Worm (Caenorhabditis elegans) whole organism, young adult: ENCODE data around the gene F11C7.6.

Source experiments
- B0336.3 ChIP-seq: fragments of 200-800 bp; sonication (Bioruptor generic); IDR thresholded peaks from 2 replicates; pipeline ENCODE4 v1.3.6; 2022; ENCODE audit warnings: missing genetic modification characterization, missing compliant biosample characterization
- C17E4.6 ChIP-seq: fragments of 200-800 bp; sonication (Bioruptor generic); IDR thresholded peaks from 2 replicates; pipeline ENCODE4 v1.3.6; 2022; ENCODE audit warnings: missing genetic modification reagents, missing genetic modification characterization, missing compliant biosample characterization
- F22D6.2 ChIP-seq: sonication (generic microtip); optimal IDR thresholded peaks from 2 replicates; lab custom pipeline; 2016; ENCODE audit warnings: mild to moderate bottlenecking, missing genetic modification characterization, missing compliant biosample characterization
- F37B4.10 ChIP-seq: fragments of 200-800 bp; sonication (Bioruptor generic); IDR thresholded peaks from 2 replicates; pipeline ENCODE4 v1.3.6; 2022; ENCODE audit warnings: missing genetic modification characterization, missing compliant biosample characterization
- F55B11.4 ChIP-seq: sonication (generic microtip); optimal IDR thresholded peaks from 2 replicates; lab custom pipeline; 2016; ENCODE audit warnings: missing compliant biosample characterization, missing genetic modification characterization, borderline replicate concordance; ENCODE audit not compliant: insufficient read depth
- K11D2.4 ChIP-seq: fragments of 200-800 bp; sonication (Bioruptor generic); IDR thresholded peaks from 2 replicates; pipeline ENCODE4 v1.3.6; 2022; ENCODE audit warnings: missing genetic modification reagents, missing genetic modification characterization, missing compliant biosample characterization
- K12H6.12 ChIP-seq: fragments of 200-800 bp; sonication (Bioruptor generic); optimal IDR thresholded peaks from 2 replicates; lab custom pipeline; 2018; ENCODE audit warnings: mild to moderate bottlenecking, missing genetic modification characterization, missing compliant biosample characterization
- T07F8.4 ChIP-seq: sonication (generic microtip); optimal IDR thresholded peaks from 2 replicates; lab custom pipeline; 2016; ENCODE audit warnings: mild to moderate bottlenecking, missing genetic modification characterization, moderate library complexity, missing compliant biosample characterization
- Y56A3A.18 ChIP-seq: fragments of 200-800 bp; sonication (Bioruptor generic); IDR thresholded peaks from 2 replicates; pipeline ENCODE4 v1.3.6; 2022; ENCODE audit warnings: missing genetic modification reagents, missing genetic modification characterization, missing compliant biosample characterization
- akir-1 ChIP-seq: fragments of 200-800 bp; sonication (Bioruptor generic); optimal IDR thresholded peaks from 2 replicates; lab custom pipeline; 2018; ENCODE audit warnings: mild to moderate bottlenecking, missing genetic modification characterization, moderate library complexity, missing compliant biosample characterization
- ama-1 ChIP-seq, 3 experiments: fragments of 150-350 bp in 1 of 3; sonication (generic microtip) in 2 of 3; optimal IDR thresholded peaks; 2 replicates each; lab custom pipeline; 2014 to 2018; ENCODE audit warnings: missing biosample characterization in 2 of 3, missing genetic modification characterization in 2 of 3, missing genetic modification reagents in 2 of 3
- attf-3 ChIP-seq: fragments of 200-800 bp; sonication (Bioruptor generic); conservative IDR thresholded peaks from 2 replicates; pipeline ENCODE4 v1.3.6; 2022; ENCODE audit warnings: missing genetic modification reagents, missing genetic modification characterization, missing compliant biosample characterization
- ceh-58 ChIP-seq: fragments of 200-800 bp; sonication (Bioruptor generic); IDR thresholded peaks from 2 replicates; pipeline ENCODE4 v1.3.6; 2022; ENCODE audit warnings: missing genetic modification characterization, missing compliant biosample characterization
- ceh-91 ChIP-seq: fragments of 200-800 bp; sonication (Bioruptor generic); IDR thresholded peaks from 2 replicates; pipeline ENCODE4 v1.3.6; 2022; ENCODE audit warnings: missing genetic modification reagents, missing genetic modification characterization, missing compliant biosample characterization
- dpff-1 ChIP-seq: sonication (generic microtip); optimal IDR thresholded peaks from 2 replicates; lab custom pipeline; 2017; ENCODE audit warnings: mild to moderate bottlenecking, missing genetic modification characterization, missing compliant biosample characterization
- efl-1 ChIP-seq: fragments of 150-350 bp; optimal IDR thresholded peaks from 2 replicates; lab custom pipeline; 2014; ENCODE audit warnings: missing biosample characterization, missing genetic modification reagents, missing genetic modification characterization
- ets-4 ChIP-seq: fragments of 200-800 bp; sonication (Bioruptor generic); optimal IDR thresholded peaks from 2 replicates; lab custom pipeline; 2018; ENCODE audit warnings: mild to moderate bottlenecking, missing genetic modification characterization, missing compliant biosample characterization
- lin-26 ChIP-seq: fragments of 200-800 bp; sonication (Bioruptor generic); IDR thresholded peaks from 2 replicates; pipeline ENCODE4 v1.3.6; 2022; ENCODE audit warnings: missing genetic modification reagents, missing genetic modification characterization, missing compliant biosample characterization
- lin-40 ChIP-seq: sonication (generic microtip); optimal IDR thresholded peaks from 2 replicates; lab custom pipeline; 2016; ENCODE audit warnings: missing genetic modification characterization, mild to moderate bottlenecking, missing compliant biosample characterization, missing genotype, missing genetic modification reagents
- lir-1 ChIP-seq: fragments of 200-800 bp; sonication (Bioruptor generic); conservative IDR thresholded peaks from 2 replicates; pipeline ENCODE4 v1.3.6; 2022; ENCODE audit warnings: missing genetic modification reagents, missing genetic modification characterization, missing compliant biosample characterization
- madf-10 ChIP-seq: sonication (generic microtip); optimal IDR thresholded peaks from 2 replicates; lab custom pipeline; 2016; ENCODE audit warnings: mild to moderate bottlenecking, missing genetic modification characterization, missing compliant biosample characterization
- madf-3 ChIP-seq: fragments of 200-800 bp; sonication (Bioruptor generic); IDR thresholded peaks from 2 replicates; pipeline ENCODE4 v1.3.6; 2022; ENCODE audit warnings: missing genetic modification reagents, missing genetic modification characterization, missing compliant biosample characterization
- madf-6 ChIP-seq: fragments of 200-800 bp; sonication (Bioruptor generic); IDR thresholded peaks from 2 replicates; pipeline ENCODE4 v1.3.6; 2022; ENCODE audit warnings: missing genetic modification reagents, missing genetic modification characterization, missing compliant biosample characterization
- snpc-1.3 ChIP-seq: sonication (generic microtip); optimal IDR thresholded peaks from 2 replicates; lab custom pipeline; 2017; ENCODE audit warnings: missing genetic modification characterization, mild to moderate bottlenecking, missing compliant biosample characterization, antibody characterized with exemption, moderate library complexity, missing genotype, missing genetic modification reagents; ENCODE audit not compliant: insufficient read depth
- somi-1 ChIP-seq: fragments of 200-800 bp; sonication (Bioruptor generic); optimal IDR thresholded peaks from 2 replicates; lab custom pipeline; 2018; ENCODE audit warnings: mild to moderate bottlenecking, missing genetic modification characterization, missing compliant biosample characterization
- tbp1 ChIP-seq: fragments of 200-800 bp; sonication (Bioruptor generic); optimal IDR thresholded peaks from 2 replicates; lab custom pipeline; 2018; ENCODE audit warnings: mild to moderate bottlenecking, missing genetic modification characterization, missing compliant biosample characterization
- unc-62 ChIP-seq: fragments of 150-350 bp; optimal IDR thresholded peaks from 2 replicates; lab custom pipeline; 2014; ENCODE audit warnings: missing biosample characterization, missing genetic modification reagents, missing genetic modification characterization
- zfh-2 ChIP-seq: fragments of 200-800 bp; sonication (Bioruptor generic); conservative IDR thresholded peaks from 2 replicates; pipeline ENCODE4 v1.3.6; 2022; ENCODE audit warnings: missing genetic modification reagents, missing genetic modification characterization, missing compliant biosample characterization
- ztf-26 ChIP-seq: sonication (generic microtip); optimal IDR thresholded peaks from 2 replicates; lab custom pipeline; 2017; ENCODE audit warnings: missing genetic modification characterization, missing compliant biosample characterization

Gene F11C7.6

ce11 chrX:17420585-17421459, 19.5 kb downstream of the F11C7.6 start (continued):
- no peak for TF ChIP-seq F55B11.4
- no peak for TF ChIP-seq ceh-91 (GFP tag; lab: Robert Waterston, UW)
- no peak for TF ChIP-seq attf-3 (GFP tag; lab: Robert Waterston, UW)
- no peak for TF ChIP-seq madf-10 (tag; lab: Kevin White, UChicago)
- TF ChIP-seq ama-1 (optimal IDR thresholded peaks at IDR 0.05; lab: Kevin White, UChicago) = peak; percentile 96
- TF ChIP-seq ama-1 (GFP tag; optimal IDR thresholded peaks at IDR 0.05; lab: Kevin White, UChicago) = no peak
- no peak for TF ChIP-seq F37B4.10 (GFP tag; lab: Robert Waterston, UW)
- TF ChIP-seq ets-4 (GFP tag; lab: Kevin White, UChicago) = no peak
- TF ChIP-seq T07F8.4 (tag; lab: Kevin White, UChicago) = no peak
- TF ChIP-seq zfh-2 = peak; percentile 86
- no peak; the same call in 1 of the 2 replicates for TF ChIP-seq lin-26 (GFP tag; lab: Robert Waterston, UW)
- no peak for TF ChIP-seq C17E4.6 (GFP tag; lab: Robert Waterston, UW)
- TF ChIP-seq efl-1 = no peak
- no peak for TF ChIP-seq akir-1 (GFP tag; lab: Kevin White, UChicago)

ce11 chrX:17421532-17422078, 20.2 kb downstream of the F11C7.6 start, which contains the start of gene osm-11:
Gene osm-11 (minus strand): TSS chrX:17421582.
- TF ChIP-seq dpff-1 (tag; lab: Kevin White, UChicago) (no peak), madf-6 (GFP tag; lab: Robert Waterston, UW) (no peak), efl-1 (no peak), madf-3 (GFP tag; lab: Robert Waterston, UW) (no peak), lir-1 (GFP tag; lab: Robert Waterston, UW) (no peak), tbp1 (GFP tag; lab: Kevin White, UChicago) (no peak)
- TF ChIP-seq, all 124 proteins: peak for 0

DNA sequence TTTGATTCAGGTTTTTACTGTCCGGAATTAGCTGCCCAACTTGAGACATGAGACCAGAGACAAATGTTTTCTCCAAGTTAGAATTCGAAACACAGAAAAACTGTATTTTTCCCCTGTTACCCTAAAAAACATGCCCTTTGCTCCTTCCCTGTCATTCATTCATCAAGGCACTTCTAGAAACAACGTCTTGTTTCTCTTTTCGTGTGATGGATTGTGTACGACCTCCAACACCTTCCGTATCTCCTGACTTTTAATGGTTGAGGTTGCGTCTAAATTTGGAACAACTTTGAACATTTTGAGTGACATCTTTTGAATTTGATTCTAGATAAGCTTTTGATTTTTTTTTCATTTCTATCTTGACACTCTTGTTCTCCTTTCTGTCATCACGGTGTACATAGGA, 21.2 kb downstream of the F11C7.6 start:
- no peak for TF ChIP-seq madf-6 (GFP tag; lab: Robert Waterston, UW)

DNA sequence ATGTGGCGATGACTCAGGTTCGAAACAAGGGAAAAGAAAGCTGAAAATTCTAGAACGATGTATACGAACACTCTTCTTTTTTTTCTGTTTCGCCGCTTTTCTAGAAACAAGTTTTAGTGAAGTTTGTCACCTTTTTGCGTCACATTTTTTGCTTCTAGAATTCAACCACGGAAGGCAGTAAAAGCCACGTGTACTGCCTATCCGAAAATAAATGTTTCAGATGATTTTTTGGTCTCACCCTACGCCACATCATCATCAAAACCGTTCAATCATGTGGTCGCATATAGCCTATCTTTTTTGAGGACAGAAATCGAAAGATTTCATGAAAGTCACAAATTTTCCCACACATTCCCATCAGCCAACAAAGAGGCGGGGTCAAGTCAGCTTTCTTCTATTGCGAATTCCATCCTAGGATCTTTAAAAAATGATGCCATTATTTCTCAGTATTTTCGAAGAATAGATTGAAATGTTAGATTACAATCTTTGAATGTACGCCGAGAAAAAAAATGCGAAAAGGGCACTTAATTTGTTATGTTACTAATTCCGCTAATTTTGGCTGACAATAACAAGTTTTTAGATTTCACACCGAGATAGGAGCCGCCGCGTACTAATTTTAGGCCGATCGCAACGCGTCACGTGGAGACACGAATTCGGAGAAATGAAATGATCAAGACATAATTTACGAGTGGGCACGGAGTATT, 22.7 kb downstream of the F11C7.6 start:
- TF ChIP-seq K11D2.4 (GFP tag; lab: Robert Waterston, UW) = peak; percentile 75
- peak; percentile 11 for TF ChIP-seq somi-1 (GFP tag; lab: Kevin White, UChicago)
- no peak for TF ChIP-seq snpc-1.3
- TF ChIP-seq unc-62 (GFP tag; lab: Kevin White, UChicago) = no peak
- TF ChIP-seq lin-40 (tag; lab: Kevin White, UChicago) = peak; percentile 2
- TF ChIP-seq ztf-26 = peak; percentile 4
- TF ChIP-seq ceh-58 (GFP tag; lab: Robert Waterston, UW) = no peak

ce11 chrX:17424595-17424913, 23.2 kb downstream of the F11C7.6 start:
- TF ChIP-seq Y56A3A.18 (no peak), B0336.3 (no peak), F22D6.2 (tag; lab: Kevin White, UChicago) (no peak), K12H6.12 (tag; lab: Kevin White, UChicago) (no peak)
